Fruit fly (Drosophila melanogaster) whole organism, prepupa: ENCODE results near the gene esg.

Experiments
- Blimp-1 ChIP-seq: fragments of 200-800 bp; sonication (Bioruptor generic); optimal IDR thresholded peaks from 3 replicates; lab custom pipeline; 2017; ENCODE audit warnings: missing biosample characterization, missing genetic modification characterization, mild to moderate bottlenecking, moderate library complexity, missing genetic modification reagents
- cyc ChIP-seq: fragments of 200-800 bp; sonication (Bioruptor generic); optimal IDR thresholded peaks from 3 replicates; lab custom pipeline; 2016; ENCODE audit warnings: missing biosample characterization, missing genetic modification characterization

dm6 chr2L:15370016-15370415 lies 36.4 kb downstream of the esg start:
- TF ChIP-seq Blimp-1 (no peak), cyc (GFP tag; lab: Kevin White, UChicago) (no peak)
